Fruit fly (Drosophila melanogaster) whole organism, embryonic: Measurements from ENCODE around the gene CG32052.

Experiments used
- Atf6 ChIP-seq: fragments of 200-800 bp; sonication (Bioruptor generic); IDR thresholded peaks from 2 replicates; pipeline ENCODE4 v1.3.6; 2022; ENCODE audit warnings: missing biosample characterization, missing genetic modification characterization
- CG10267 ChIP-seq: fragments of 200-800 bp; sonication (Bioruptor generic); optimal IDR thresholded peaks from 2 replicates; lab custom pipeline; 2018; ENCODE audit warnings: missing biosample characterization, mild to moderate bottlenecking, missing genetic modification characterization, moderate library complexity
- CG10321 ChIP-seq: fragments of 200-800 bp; sonication (Bioruptor generic); IDR thresholded peaks from 2 replicates; pipeline ENCODE4 v1.3.6; 2022; ENCODE audit warnings: missing biosample characterization, missing genetic modification characterization
- CG11696 ChIP-seq: fragments of 200-800 bp; sonication (Bioruptor generic); IDR thresholded peaks from 2 replicates; pipeline ENCODE4 v1.3.6; 2022; ENCODE audit warnings: missing biosample characterization, missing genetic modification characterization
- CG14860 ChIP-seq: fragments of 200-800 bp; sonication (Bioruptor generic); IDR thresholded peaks from 3 replicates; pipeline ENCODE4 v1.3.6; 2022; ENCODE audit warnings: missing biosample characterization, missing genetic modification characterization; ENCODE audit not compliant: partially characterized antibody
- CG15479 ChIP-seq: fragments of 200-800 bp; sonication (Bioruptor generic); optimal IDR thresholded peaks from 3 replicates; lab custom pipeline; 2019; ENCODE audit warnings: missing biosample characterization, mild to moderate bottlenecking, missing genetic modification characterization, moderate library complexity
- CG15696 ChIP-seq: fragments of 200-800 bp; sonication (Bioruptor generic); optimal IDR thresholded peaks from 2 replicates; lab custom pipeline; 2019; ENCODE audit warnings: missing biosample characterization, mild to moderate bottlenecking, missing genetic modification characterization, moderate library complexity
- CG16863 ChIP-seq: fragments of 200-800 bp; sonication (Bioruptor generic); optimal IDR thresholded peaks from 3 replicates; lab custom pipeline; 2016; ENCODE audit warnings: missing biosample characterization, missing genetic modification characterization
- CG17186 ChIP-seq: fragments of 200-800 bp; sonication (Bioruptor generic); optimal IDR thresholded peaks from 3 replicates; lab custom pipeline; 2017; ENCODE audit warnings: missing biosample characterization, missing genetic modification reagents, missing genetic modification characterization
- CG17568 ChIP-seq: fragments of 200-800 bp; sonication (Bioruptor generic); optimal IDR thresholded peaks from 2 replicates; lab custom pipeline; 2018; ENCODE audit warnings: missing biosample characterization, mild to moderate bottlenecking, missing genetic modification characterization, moderate library complexity
- CG17612 ChIP-seq: fragments of 200-800 bp; sonication (Bioruptor generic); IDR thresholded peaks from 2 replicates; pipeline ENCODE4 v1.3.6; 2022; ENCODE audit warnings: missing biosample characterization, missing genetic modification characterization
- CG2199 ChIP-seq: fragments of 200-800 bp; sonication (Bioruptor generic); IDR thresholded peaks from 3 replicates; pipeline ENCODE4 v1.3.6; 2022; ENCODE audit warnings: missing biosample characterization, missing genetic modification characterization
- CG2678 ChIP-seq: fragments of 200-800 bp; sonication (Bioruptor generic); optimal IDR thresholded peaks from 3 replicates; lab custom pipeline; 2019; ENCODE audit warnings: missing biosample characterization, mild to moderate bottlenecking, missing genetic modification characterization, moderate library complexity
- CG2889 ChIP-seq: fragments of 200-800 bp; sonication (Bioruptor generic); IDR thresholded peaks from 3 replicates; pipeline ENCODE4 v1.3.6; 2022; ENCODE audit warnings: missing biosample characterization, missing genetic modification characterization
- CG34422 ChIP-seq: fragments of 200-800 bp; sonication (Bioruptor generic); IDR thresholded peaks from 3 replicates; pipeline ENCODE4 v1.3.6; 2022; ENCODE audit warnings: missing biosample characterization, missing genetic modification characterization
- CG3838 ChIP-seq: fragments of 200-800 bp; sonication (Bioruptor generic); optimal IDR thresholded peaks from 3 replicates; lab custom pipeline; 2016; ENCODE audit warnings: missing biosample characterization, missing genetic modification characterization
- CG6791 ChIP-seq: fragments of 200-800 bp; sonication (Bioruptor generic); IDR thresholded peaks from 3 replicates; pipeline ENCODE4 v1.3.6; 2022; ENCODE audit warnings: missing biosample characterization, missing genetic modification characterization; ENCODE audit not compliant: partially characterized antibody
- CG9876 ChIP-seq: fragments of 200-800 bp; sonication (Bioruptor generic); optimal IDR thresholded peaks from 2 replicates; lab custom pipeline; 2016; ENCODE audit warnings: missing biosample characterization, missing genetic modification characterization
- Camta ChIP-seq: fragments of 200-800 bp; sonication (Bioruptor generic); optimal IDR thresholded peaks from 2 replicates; lab custom pipeline; 2016; ENCODE audit warnings: missing biosample characterization, missing genetic modification characterization
- Chrac-16 ChIP-seq: fragments of 200-800 bp; sonication (Bioruptor generic); optimal IDR thresholded peaks from 3 replicates; lab custom pipeline; 2016; ENCODE audit warnings: missing biosample characterization, missing genetic modification characterization
- Dek ChIP-seq: fragments of 200-800 bp; sonication (Bioruptor generic); optimal IDR thresholded peaks from 3 replicates; lab custom pipeline; 2019; ENCODE audit warnings: missing biosample characterization, mild to moderate bottlenecking, missing genetic modification characterization, moderate library complexity
- Drgx ChIP-seq: fragments of 200-800 bp; sonication (Bioruptor generic); IDR thresholded peaks from 2 replicates; pipeline ENCODE4 v1.3.6; 2022; ENCODE audit warnings: missing biosample characterization, missing genetic modification characterization
- Fer2 ChIP-seq: fragments of 200-800 bp; sonication (Bioruptor generic); optimal IDR thresholded peaks from 2 replicates; lab custom pipeline; 2018; ENCODE audit warnings: missing biosample characterization, mild to moderate bottlenecking, missing genetic modification characterization, moderate library complexity
- HLHmδ ChIP-seq: fragments of 200-800 bp; sonication (Bioruptor generic); optimal IDR thresholded peaks from 2 replicates; lab custom pipeline; 2018; ENCODE audit warnings: missing biosample characterization, mild to moderate bottlenecking, missing genetic modification characterization, moderate library complexity
- HmgD ChIP-seq: fragments of 200-800 bp; sonication (Bioruptor generic); optimal IDR thresholded peaks from 3 replicates; lab custom pipeline; 2016; ENCODE audit warnings: missing biosample characterization, missing genetic modification characterization
- Kr ChIP-seq: fragments of 200-800 bp; sonication (Bioruptor generic); optimal IDR thresholded peaks from 2 replicates; lab custom pipeline; 2017; ENCODE audit warnings: missing biosample characterization, mild to moderate bottlenecking, missing genetic modification characterization
- Pdp1 ChIP-seq, 2 experiments: fragments of 200-800 bp; sonication (Bioruptor generic); optimal IDR thresholded peaks; 3 replicates each; lab custom pipeline; 2016; ENCODE audit warnings: missing biosample characterization in 2 of 2, missing genetic modification characterization in 2 of 2, mild to moderate bottlenecking in 1 of 2, moderate library complexity in 1 of 2
- Ravus ChIP-seq: fragments of 200-800 bp; sonication (Bioruptor generic); IDR thresholded peaks from 2 replicates; pipeline ENCODE4 v1.3.6; 2022; ENCODE audit warnings: missing biosample characterization, missing genetic modification characterization
- TFAM ChIP-seq: fragments of 200-800 bp; sonication (Bioruptor generic); optimal IDR thresholded peaks from 2 replicates; lab custom pipeline; 2017; ENCODE audit warnings: missing biosample characterization, missing genetic modification characterization, inconsistent platforms
- br ChIP-seq: fragments of >200 bp; optimal IDR thresholded peaks from 2 replicates; lab custom pipeline; 2017
- cad ChIP-seq: fragments of >200 bp; optimal IDR thresholded peaks from 2 replicates; lab custom pipeline; 2017; ENCODE audit warnings: missing biosample characterization, missing genetic modification characterization
- dan ChIP-seq: fragments of 200-800 bp; sonication (Bioruptor generic); IDR thresholded peaks from 2 replicates; pipeline ENCODE4 v1.3.6; 2022; ENCODE audit warnings: missing biosample characterization, missing genetic modification characterization
- ewg ChIP-seq: fragments of 200-800 bp; sonication (Bioruptor generic); optimal IDR thresholded peaks from 3 replicates; lab custom pipeline; 2017; ENCODE audit warnings: mild to moderate bottlenecking, missing biosample characterization, missing genetic modification reagents, missing genetic modification characterization
- fd102C ChIP-seq: fragments of 200-800 bp; sonication (Bioruptor generic); optimal IDR thresholded peaks from 2 replicates; lab custom pipeline; 2018; ENCODE audit warnings: missing biosample characterization, mild to moderate bottlenecking, missing genetic modification characterization, moderate library complexity
- gsb-n ChIP-seq: fragments of 200-800 bp; sonication (Bioruptor generic); optimal IDR thresholded peaks from 3 replicates; lab custom pipeline; 2018; ENCODE audit warnings: missing biosample characterization, mild to moderate bottlenecking, missing genetic modification characterization
- h ChIP-seq: fragments of >200 bp; optimal IDR thresholded peaks from 2 replicates; lab custom pipeline; 2017
- insv ChIP-seq, 2 experiments: fragments of 200-800 bp; sonication (Bioruptor generic); optimal IDR thresholded peaks; 3 replicates each; lab custom pipeline; 2016 to 2018; ENCODE audit warnings: missing biosample characterization in 2 of 2, missing genetic modification characterization in 2 of 2
- lola ChIP-seq, 3 experiments: fragments of >200 bp in 2 of 3; fragments of 200-800 bp in 1 of 3; sonication (Bioruptor generic) in 1 of 3; optimal IDR thresholded peaks; 2 replicates each; lab custom pipeline; 2017 to 2019; ENCODE audit warnings: missing biosample characterization in 3 of 3, missing genetic modification characterization in 3 of 3, mild to moderate bottlenecking in 1 of 3, moderate library complexity in 1 of 3
- nau ChIP-seq: fragments of 200-800 bp; sonication (Bioruptor generic); optimal IDR thresholded peaks from 3 replicates; lab custom pipeline; 2017; ENCODE audit warnings: missing biosample characterization, mild to moderate bottlenecking, missing genetic modification characterization, missing genetic modification reagents
- nerfin-1 ChIP-seq: fragments of 200-800 bp; sonication (Bioruptor generic); optimal IDR thresholded peaks from 3 replicates; lab custom pipeline; 2019; ENCODE audit warnings: missing biosample characterization, mild to moderate bottlenecking, missing genetic modification characterization, moderate library complexity
- oc ChIP-seq: fragments of 200-800 bp; sonication (Bioruptor generic); optimal IDR thresholded peaks from 2 replicates; lab custom pipeline; 2018; ENCODE audit warnings: missing biosample characterization, mild to moderate bottlenecking, missing genetic modification characterization, moderate library complexity
- pan ChIP-seq, 4 experiments: fragments of >200 bp in 3 of 4; fragments of 200-800 bp in 1 of 4; sonication (Bioruptor generic) in 1 of 4; optimal IDR thresholded peaks in 3 of 4; IDR thresholded peaks in 1 of 4; 2 replicates each; pipeline versions ENCODE4 v1.3.6 to Lab custom; 2017 to 2022; ENCODE audit warnings: missing biosample characterization in 2 of 4, missing genetic modification characterization in 2 of 4, mixed read lengths in 1 of 4
- pzg ChIP-seq: fragments of 200-800 bp; sonication (Bioruptor generic); optimal IDR thresholded peaks from 3 replicates; lab custom pipeline; 2018; ENCODE audit warnings: missing biosample characterization, mild to moderate bottlenecking, missing genetic modification characterization, moderate library complexity
- salm ChIP-seq: fragments of 200-800 bp; sonication (Bioruptor generic); optimal IDR thresholded peaks from 2 replicates; lab custom pipeline; 2018; ENCODE audit warnings: missing biosample characterization, mild to moderate bottlenecking, missing genetic modification characterization
- sens ChIP-seq: fragments of 200-800 bp; sonication (Bioruptor generic); peaks from one replicate; lab custom pipeline; 2016; ENCODE audit warnings: missing biosample characterization, missing genetic modification characterization
- sima ChIP-seq: fragments of 200-800 bp; sonication (Bioruptor generic); optimal IDR thresholded peaks from 2 replicates; lab custom pipeline; 2016; ENCODE audit warnings: missing biosample characterization, missing genetic modification characterization
- tup ChIP-seq: fragments of 200-800 bp; sonication (Bioruptor generic); optimal IDR thresholded peaks from 2 replicates; lab custom pipeline; 2016; ENCODE audit warnings: missing biosample characterization, mild to moderate bottlenecking, missing genetic modification characterization, moderate library complexity
- usp ChIP-seq: fragments of >200 bp; optimal IDR thresholded peaks from 2 replicates; lab custom pipeline; 2017; ENCODE audit warnings: missing biosample characterization, missing genetic modification characterization
- zfh1 ChIP-seq: fragments of 200-800 bp; sonication (Bioruptor generic); IDR thresholded peaks from 3 replicates; pipeline ENCODE4 v1.3.6; 2022; ENCODE audit warnings: missing biosample characterization, missing genetic modification characterization

Gene CG32052

dm6 chr3L:9855784-9856426 lies 69.1 kb downstream of the CG32052 start (continued):
- TF ChIP-seq Atf6 (GFP tag; lab: Robert Waterston, UW) = peak; percentile 92
- peak; percentile 97 for TF ChIP-seq nau (GFP tag; lab: Kevin White, UChicago)
- TF ChIP-seq lola (GFP tag; optimal IDR thresholded peaks at IDR 0.05; lab: Kevin White, UChicago) = peak in 1 of 3 experiments; percentile 99
- peak; percentile 83 for TF ChIP-seq sima
- peak; percentile 97 for TF ChIP-seq gsb-n (tag; lab: Kevin White, UChicago)
- TF ChIP-seq Fer2 (tag; lab: Kevin White, UChicago) = peak; percentile 81
- peak; percentile 90 for TF ChIP-seq CG11696 (GFP tag; lab: Robert Waterston, UW)
- TF ChIP-seq HLHmδ (GFP tag; lab: Kevin White, UChicago) = peak; percentile 68
- TF ChIP-seq h (lab: Kevin White, UChicago) = no peak
- TF ChIP-seq tup (GFP tag; lab: Kevin White, UChicago) = peak; percentile 91
- TF ChIP-seq oc (tag; lab: Kevin White, UChicago) = peak; percentile 97
- peak; percentile 99 for TF ChIP-seq dan (GFP tag; lab: Robert Waterston, UW)
- TF ChIP-seq CG14860 (GFP tag; lab: Robert Waterston, UW) = no peak
- peak; percentile 99 for TF ChIP-seq CG15696 (tag; lab: Kevin White, UChicago)
- TF ChIP-seq Ravus (GFP tag; lab: Robert Waterston, UW) = peak; percentile 81
- TF ChIP-seq CG9876 (GFP tag; lab: Kevin White, UChicago) = peak; percentile 86
- TF ChIP-seq TFAM (GFP tag; lab: Kevin White, UChicago) = peak; percentile 94
- no peak for TF ChIP-seq pzg (GFP tag; lab: Kevin White, UChicago)
- peak; percentile 96 for TF ChIP-seq Camta
- TF ChIP-seq usp (GFP tag; lab: Kevin White, UChicago) = no peak
- no peak for TF ChIP-seq CG6791 (GFP tag; lab: Robert Waterston, UW)
- TF ChIP-seq Pdp1 (GFP tag; optimal IDR thresholded peaks at IDR 0.05; lab: Kevin White, UChicago) = peak; percentile 95 to 97
- peak; percentile 97 for TF ChIP-seq CG2678 (tag; lab: Kevin White, UChicago)
- TF ChIP-seq nerfin-1 (tag; lab: Kevin White, UChicago) = peak; percentile 97
- peak; percentile 75 for TF ChIP-seq CG10321
- peak; percentile 99 for TF ChIP-seq zfh1 (GFP tag; lab: Robert Waterston, UW)
- TF ChIP-seq CG17612 (GFP tag; lab: Robert Waterston, UW) = peak; percentile 92
- peak; percentile 98 for TF ChIP-seq CG34422 (GFP tag; lab: Robert Waterston, UW)
- no peak for TF ChIP-seq cad (GFP tag; lab: Kevin White, UChicago)
- TF ChIP-seq Chrac-16 (GFP tag; lab: Kevin White, UChicago) = peak; percentile 97
- TF ChIP-seq CG3838 = peak; percentile 94
- TF ChIP-seq Drgx (GFP tag; lab: Robert Waterston, UW) = peak; percentile 97
- TF ChIP-seq CG17568 = peak; percentile 90
- peak; percentile 92 for TF ChIP-seq Dek (tag; lab: Kevin White, UChicago)
- peak; percentile 95 for TF ChIP-seq HmgD
- TF ChIP-seq Kr (GFP tag; lab: Kevin White, UChicago) = peak; percentile 77
- TF ChIP-seq CG16863 (GFP tag; lab: Kevin White, UChicago) = peak; percentile 97
- TF ChIP-seq CG10267 (tag; lab: Kevin White, UChicago) = peak; percentile 95
- TF ChIP-seq br (lab: Kevin White, UChicago) = no peak
- peak; percentile 96 for TF ChIP-seq CG17186 (GFP tag; lab: Kevin White, UChicago)
- TF ChIP-seq salm (tag; lab: Kevin White, UChicago) = peak; percentile 95
- peak; percentile 98 for TF ChIP-seq CG15479 (GFP tag; lab: Kevin White, UChicago)
- peak; percentile 100 for TF ChIP-seq sens
- peak; percentile 47 to 56 for TF ChIP-seq insv (GFP tag; optimal IDR thresholded peaks at IDR 0.05; lab: Kevin White, UChicago)
- TF ChIP-seq CG2889 (GFP tag; lab: Robert Waterston, UW) = peak; percentile 91
- TF ChIP-seq CG2199 (GFP tag; lab: Robert Waterston, UW) = peak; percentile 99
- TF ChIP-seq pan (optimal IDR thresholded peaks at IDR 0.05; lab: Kevin White, UChicago) = no peak
- TF ChIP-seq pan (GFP tag; optimal IDR thresholded peaks at IDR 0.05 in 1 of 2, IDR thresholded peaks at IDR 0.05 in 1 of 2) = peak in 1 of 2 experiments; percentile 96
- peak; percentile 93 for TF ChIP-seq ewg (GFP tag; lab: Kevin White, UChicago)
- TF ChIP-seq fd102C (GFP tag; lab: Kevin White, UChicago) = peak; percentile 98
